Worm (Caenorhabditis elegans) whole organism, young adult: ENCODE results near the gene F07B10.4.

Experiments
- F57A8.1 ChIP-seq: fragments of 200-800 bp; sonication (Bioruptor generic); optimal IDR thresholded peaks from 2 replicates; lab custom pipeline; 2018; ENCODE audit warnings: mild to moderate bottlenecking, missing genetic modification characterization, moderate library complexity, missing compliant biosample characterization
- Y95B8A.8 ChIP-seq: fragments of 200-800 bp; sonication (Bioruptor generic); IDR thresholded peaks from 2 replicates; pipeline ENCODE4 v1.3.6; 2022; ENCODE audit warnings: missing genetic modification reagents, missing genetic modification characterization, missing compliant biosample characterization
- ccch-3 ChIP-seq: fragments of 200-800 bp; sonication (Bioruptor generic); optimal IDR thresholded peaks from 2 replicates; lab custom pipeline; 2018; ENCODE audit warnings: mild to moderate bottlenecking, missing genetic modification characterization, missing compliant biosample characterization
- ceh-100 ChIP-seq: fragments of 200-800 bp; sonication (Bioruptor generic); IDR thresholded peaks from 2 replicates; pipeline ENCODE4 v1.3.6; 2022; ENCODE audit warnings: missing genetic modification reagents, missing genetic modification characterization, missing compliant biosample characterization
- ceh-27 ChIP-seq: fragments of 200-800 bp; sonication (Bioruptor generic); optimal IDR thresholded peaks from 2 replicates; lab custom pipeline; 2018; ENCODE audit warnings: mild to moderate bottlenecking, missing genetic modification characterization, moderate library complexity, missing compliant biosample characterization
- dox-1 ChIP-seq: fragments of 200-800 bp; sonication (Bioruptor generic); IDR thresholded peaks from 2 replicates; pipeline ENCODE4 v1.3.6; 2022; ENCODE audit warnings: missing genetic modification reagents, missing genetic modification characterization, missing compliant biosample characterization
- fkh-3 ChIP-seq: sonication (generic microtip); optimal IDR thresholded peaks from 2 replicates; lab custom pipeline; 2016; ENCODE audit warnings: mild to moderate bottlenecking, missing genetic modification characterization, missing compliant biosample characterization
- madf-6 ChIP-seq: fragments of 200-800 bp; sonication (Bioruptor generic); IDR thresholded peaks from 2 replicates; pipeline ENCODE4 v1.3.6; 2022; ENCODE audit warnings: missing genetic modification reagents, missing genetic modification characterization, missing compliant biosample characterization
- pha-4 ChIP-seq: fragments of 150-350 bp; sonication (generic microtip); optimal IDR thresholded peaks from 2 replicates; lab custom pipeline; 2014; ENCODE audit warnings: missing biosample characterization, missing genetic modification reagents, missing genetic modification characterization
- rec-8 ChIP-seq, 2 experiments: sonication (generic microtip); optimal IDR thresholded peaks; 2 replicates each; lab custom pipeline; 2016; ENCODE audit warnings: mild to moderate bottlenecking in 2 of 2, missing genetic modification characterization in 2 of 2, missing genetic modification reagents in 2 of 2, missing genotype in 2 of 2, missing biosample characterization in 1 of 2, missing compliant biosample characterization in 1 of 2, moderate library complexity in 1 of 2
- repo-1 ChIP-seq: sonication (generic microtip); optimal IDR thresholded peaks from 2 replicates; lab custom pipeline; 2017; ENCODE audit warnings: mild to moderate bottlenecking, missing genetic modification characterization, missing compliant biosample characterization
- snpc-4 ChIP-seq, 5 experiments: fragments of 150-350 bp in 1 of 5; sonication (generic microtip) in 4 of 5; optimal IDR thresholded peaks; 2 replicates each; lab custom pipeline; 2014 to 2018; ENCODE audit warnings: missing genetic modification characterization in 5 of 5, missing biosample characterization in 3 of 5, antibody characterized with exemption in 2 of 5, mild to moderate bottlenecking in 2 of 5, missing compliant biosample characterization in 2 of 5, missing genotype in 2 of 5, moderate library complexity in 2 of 5, missing genetic modification reagents in 1 of 5
- unc-130 ChIP-seq: sonication (generic microtip); optimal IDR thresholded peaks from 2 replicates; lab custom pipeline; 2016; ENCODE audit warnings: missing genetic modification reagents, missing genetic modification characterization, missing compliant biosample characterization
- ztf-28 ChIP-seq: fragments of 200-800 bp; sonication (Bioruptor generic); IDR thresholded peaks from 2 replicates; pipeline ENCODE4 v1.3.6; 2022; ENCODE audit warnings: missing genetic modification reagents, missing genetic modification characterization, missing compliant biosample characterization

ce11 chrV:11271051-11271450 is 8.1 kb upstream of the F07B10.4 start, which contains the start of gene clec-222:
- TF ChIP-seq ztf-28 (GFP tag; lab: Robert Waterston, UW) (no peak), ceh-100 (GFP tag; lab: Robert Waterston, UW) (no peak), fkh-3 (no peak), F57A8.1 (GFP tag; lab: Kevin White, UChicago) (no peak), ceh-27 (GFP tag; lab: Kevin White, UChicago) (no peak), pha-4 (tag; lab: Kevin White, UChicago) (no peak), ccch-3 (GFP tag; lab: Kevin White, UChicago) (no peak), rec-8 (tag; optimal IDR thresholded peaks at IDR 0.05; lab: Kevin White, UChicago) (no peak), dox-1 (no peak), madf-6 (GFP tag; lab: Robert Waterston, UW) (no peak), snpc-4 (GFP tag; optimal IDR thresholded peaks at IDR 0.05; lab: Kevin White, UChicago) (no peak), snpc-4 (tag; optimal IDR thresholded peaks at IDR 0.05; lab: Kevin White, UChicago) (no peak), unc-130 (GFP tag; lab: Kevin White, UChicago) (no peak), repo-1 (tag; lab: Kevin White, UChicago) (no peak), Y95B8A.8 (GFP tag; lab: Robert Waterston, UW) (no peak)
